Worm (Caenorhabditis elegans): ENCODE data around the gene C35B1.9.

DNA sequence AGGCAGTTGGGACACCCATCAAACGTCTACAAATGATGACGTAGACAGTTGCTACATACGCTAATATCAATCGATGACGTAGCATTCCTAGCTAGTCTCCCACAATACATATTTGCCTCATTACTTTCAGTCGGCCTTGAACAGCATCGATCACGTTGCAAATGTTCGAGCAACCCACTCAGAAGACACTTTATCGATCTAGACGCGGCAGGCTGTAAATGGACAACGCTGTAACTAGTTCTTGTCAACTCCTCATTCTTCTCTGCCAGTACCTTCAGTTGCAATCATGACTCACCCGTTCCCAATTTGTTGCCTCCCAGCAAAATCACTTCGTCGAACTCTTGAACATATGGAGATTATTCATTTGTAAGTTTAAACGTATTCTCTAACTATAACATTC lies 8.7 kb downstream of the C35B1.9 start, which contains the start of gene pqn-75:
- no peak for TF ChIP-seq aha-1 (tag)
- no peak for TF ChIP-seq lin-39 (tag; optimal IDR thresholded peaks at IDR 0.05)
- TF ChIP-seq mes-2 (tag; optimal IDR thresholded peaks at IDR 0.05; ENCODE audit: poor library complexity, severe bottlenecking) = no peak
- TF ChIP-seq ceh-32 (tag; optimal IDR thresholded peaks at IDR 0.05; ENCODE audit: poor library complexity) = no peak
- TF ChIP-seq hmg-1.1 (GFP tag; IDR thresholded peaks at IDR 0.05) = no peak
- TF ChIP-seq nhr-237 (tag; optimal IDR thresholded peaks at IDR 0.05) = no peak
- TF ChIP-seq nhr-28 (tag; optimal IDR thresholded peaks at IDR 0.05) = no peak
- TF ChIP-seq T26A8.4 (GFP tag; IDR thresholded peaks at IDR 0.05) = no peak
- TF ChIP-seq F37D6.2 (tag; optimal IDR thresholded peaks at IDR 0.05) = no peak
- no peak for TF ChIP-seq lir-3 (tag; optimal IDR thresholded peaks at IDR 0.05)
